Fruit fly (Drosophila melanogaster) whole organism, prepupa: ENCODE data around the gene Pyroxd1.

ENCODE experiments used
- CG10631 ChIP-seq: fragments of 200-800 bp; sonication (Bioruptor generic); optimal IDR thresholded peaks from 2 replicates; lab custom pipeline; 2016; ENCODE audit warnings: missing biosample characterization, missing genetic modification characterization
- CG10669 ChIP-seq: fragments of 200-800 bp; sonication (Bioruptor generic); optimal IDR thresholded peaks from 3 replicates; lab custom pipeline; 2018; ENCODE audit warnings: missing biosample characterization, mild to moderate bottlenecking, missing genetic modification characterization, moderate library complexity
- CG11762 ChIP-seq: fragments of 200-800 bp; sonication (Bioruptor generic); optimal IDR thresholded peaks from 3 replicates; lab custom pipeline; 2016; ENCODE audit warnings: missing biosample characterization, missing genetic modification characterization; ENCODE audit not compliant: insufficient read depth
- CG11902 ChIP-seq: fragments of 200-800 bp; sonication (Bioruptor generic); optimal IDR thresholded peaks from 3 replicates; lab custom pipeline; 2016; ENCODE audit warnings: missing biosample characterization, missing genetic modification characterization
- CG1621 ChIP-seq: fragments of 200-800 bp; sonication (Bioruptor generic); optimal IDR thresholded peaks from 3 replicates; lab custom pipeline; 2018; ENCODE audit warnings: missing biosample characterization, mild to moderate bottlenecking, missing genetic modification characterization
- CG16779 ChIP-seq: fragments of 200-800 bp; sonication (Bioruptor generic); optimal IDR thresholded peaks from 3 replicates; lab custom pipeline; 2017; ENCODE audit warnings: missing biosample characterization, mild to moderate bottlenecking, missing genetic modification characterization
- CG34406 ChIP-seq: fragments of 200-800 bp; sonication (Bioruptor generic); optimal IDR thresholded peaks from 3 replicates; lab custom pipeline; 2016; ENCODE audit warnings: missing biosample characterization, missing genetic modification characterization
- CG3919 ChIP-seq: fragments of 200-800 bp; sonication (Bioruptor generic); optimal IDR thresholded peaks from 3 replicates; lab custom pipeline; 2016; ENCODE audit warnings: missing biosample characterization, missing genetic modification characterization
- CG4318 ChIP-seq: fragments of 200-800 bp; sonication (Bioruptor generic); optimal IDR thresholded peaks from 3 replicates; lab custom pipeline; 2017; ENCODE audit warnings: missing biosample characterization, mild to moderate bottlenecking, missing genetic modification characterization
- CG6792 ChIP-seq: fragments of 200-800 bp; sonication (Bioruptor generic); optimal IDR thresholded peaks from 3 replicates; lab custom pipeline; 2016; ENCODE audit warnings: missing biosample characterization, missing genetic modification characterization
- CG7368 ChIP-seq: fragments of 200-800 bp; sonication (Bioruptor generic); optimal IDR thresholded peaks from 3 replicates; lab custom pipeline; 2016; ENCODE audit warnings: missing biosample characterization, missing genetic modification characterization
- CG8632 ChIP-seq: fragments of 200-800 bp; sonication (Bioruptor generic); optimal IDR thresholded peaks from 3 replicates; lab custom pipeline; 2016; ENCODE audit warnings: missing biosample characterization, missing genetic modification characterization
- CG9139 ChIP-seq: fragments of 200-800 bp; sonication (Bioruptor generic); optimal IDR thresholded peaks from 3 replicates; lab custom pipeline; 2017; ENCODE audit warnings: missing biosample characterization, mild to moderate bottlenecking, missing genetic modification characterization
- Eip75B ChIP-seq: fragments of 200-800 bp; sonication (Bioruptor generic); optimal IDR thresholded peaks from 3 replicates; lab custom pipeline; 2016; ENCODE audit warnings: missing biosample characterization, missing genetic modification characterization
- Eip78C ChIP-seq: fragments of 200-800 bp; sonication (Bioruptor generic); peaks from one replicate; lab custom pipeline; 2016; ENCODE audit warnings: missing biosample characterization, missing genetic modification characterization
- Eip93F ChIP-seq: fragments of 200-800 bp; sonication (Bioruptor generic); optimal IDR thresholded peaks from 2 replicates; lab custom pipeline; 2016; ENCODE audit warnings: missing biosample characterization, mild to moderate bottlenecking, missing genetic modification characterization
- Ets21C ChIP-seq: fragments of 200-800 bp; sonication (Bioruptor generic); optimal IDR thresholded peaks from 3 replicates; lab custom pipeline; 2016; ENCODE audit warnings: missing biosample characterization, missing genetic modification characterization
- Gug ChIP-seq: fragments of 200-800 bp; sonication (Bioruptor generic); IDR thresholded peaks from 2 replicates; pipeline ENCODE4 v1.3.6; 2022; ENCODE audit warnings: missing biosample characterization, missing genetic modification characterization
- Hr38 ChIP-seq: sonication (Bioruptor generic); optimal IDR thresholded peaks from 2 replicates; lab custom pipeline; 2016; ENCODE audit warnings: missing biosample characterization, missing genetic modification characterization
- Hr39 ChIP-seq: fragments of 200-800 bp; sonication (Bioruptor generic); optimal IDR thresholded peaks from 2 replicates; lab custom pipeline; 2016; ENCODE audit warnings: missing biosample characterization, missing genetic modification characterization
- Lpt ChIP-seq: fragments of 200-800 bp; sonication (Bioruptor generic); optimal IDR thresholded peaks from 3 replicates; lab custom pipeline; 2016; ENCODE audit warnings: missing biosample characterization, missing genetic modification characterization
- Met ChIP-seq: fragments of 200-800 bp; sonication (Bioruptor generic); optimal IDR thresholded peaks from 3 replicates; lab custom pipeline; 2016; ENCODE audit warnings: missing biosample characterization, missing genetic modification characterization
- OdsH ChIP-seq: fragments of 200-800 bp; sonication (Bioruptor generic); optimal IDR thresholded peaks from 3 replicates; lab custom pipeline; 2016; ENCODE audit warnings: missing biosample characterization, missing genetic modification characterization
- Sox102F ChIP-seq: fragments of 200-800 bp; sonication (Bioruptor generic); optimal IDR thresholded peaks from 2 replicates; lab custom pipeline; 2016; ENCODE audit warnings: missing biosample characterization, mild to moderate bottlenecking, missing genetic modification characterization
- Sox14 ChIP-seq: fragments of 200-800 bp; sonication (Bioruptor generic); optimal IDR thresholded peaks from 3 replicates; lab custom pipeline; 2016; ENCODE audit warnings: missing biosample characterization, missing genetic modification characterization
- acj6 ChIP-seq: fragments of 200-800 bp; sonication (Bioruptor generic); optimal IDR thresholded peaks from 3 replicates; lab custom pipeline; 2016; ENCODE audit warnings: missing biosample characterization, missing genetic modification characterization
- cyc ChIP-seq: fragments of 200-800 bp; sonication (Bioruptor generic); optimal IDR thresholded peaks from 3 replicates; lab custom pipeline; 2016; ENCODE audit warnings: missing biosample characterization, missing genetic modification characterization
- dac ChIP-seq: fragments of 200-800 bp; sonication (Bioruptor generic); optimal IDR thresholded peaks from 2 replicates; lab custom pipeline; 2017; ENCODE audit warnings: missing biosample characterization, mild to moderate bottlenecking, missing genetic modification characterization
- dsx ChIP-seq: fragments of 200-800 bp; optimal IDR thresholded peaks from 3 replicates; lab custom pipeline; 2019; ENCODE audit warnings: missing biosample characterization, mild to moderate bottlenecking, missing genetic modification characterization, moderate library complexity; ENCODE audit not compliant: poor library complexity, severe bottlenecking
- eg ChIP-seq: fragments of 200-800 bp; sonication (Bioruptor generic); IDR thresholded peaks from 3 replicates; pipeline ENCODE4 v1.3.6; 2022; ENCODE audit warnings: missing biosample characterization, missing genetic modification characterization
- esn ChIP-seq: fragments of 200-800 bp; sonication (Bioruptor generic); optimal IDR thresholded peaks from 2 replicates; lab custom pipeline; 2016; ENCODE audit warnings: missing biosample characterization, mild to moderate bottlenecking, missing genetic modification characterization, moderate library complexity
- fd85E ChIP-seq: fragments of 200-800 bp; sonication (Bioruptor generic); optimal IDR thresholded peaks from 3 replicates; lab custom pipeline; 2016; ENCODE audit warnings: missing biosample characterization, missing genetic modification characterization
- fkh ChIP-seq: fragments of 200-800 bp; sonication (Bioruptor generic); optimal IDR thresholded peaks from 3 replicates; lab custom pipeline; 2017; ENCODE audit warnings: missing biosample characterization, mild to moderate bottlenecking, missing genetic modification characterization, moderate library complexity
- net ChIP-seq: fragments of 200-800 bp; sonication (Bioruptor generic); optimal IDR thresholded peaks from 3 replicates; lab custom pipeline; 2016; ENCODE audit warnings: missing biosample characterization, missing genetic modification characterization
- salr ChIP-seq, 2 experiments: fragments of 200-800 bp; sonication (Bioruptor generic); optimal IDR thresholded peaks; 3 replicates each; lab custom pipeline; 2016 to 2018; ENCODE audit warnings: missing biosample characterization in 2 of 2, missing genetic modification characterization in 2 of 2, mild to moderate bottlenecking in 1 of 2
- svp ChIP-seq: fragments of 200-800 bp; sonication (Bioruptor generic); peaks from one replicate; lab custom pipeline; 2016; ENCODE audit warnings: missing biosample characterization, missing genetic modification characterization
- topi ChIP-seq: fragments of 200-800 bp; sonication (Bioruptor generic); optimal IDR thresholded peaks from 3 replicates; lab custom pipeline; 2016; ENCODE audit warnings: missing biosample characterization, missing genetic modification characterization

Pyroxd1 gene

dm6 chr2L:20120388-20121232 is 29.4 kb downstream of the Pyroxd1 start (continued):
- TF ChIP-seq CG10669, result peak; percentile 49
- TF ChIP-seq esn (GFP tag; lab: Kevin White, UChicago), result peak; percentile 67
- TF ChIP-seq Sox14 (GFP tag; lab: Kevin White, UChicago), result peak; percentile 9
- peak; percentile 32 for TF ChIP-seq OdsH (GFP tag; lab: Kevin White, UChicago)
- TF ChIP-seq CG8632 (GFP tag; lab: Kevin White, UChicago), result peak; percentile 27
- TF ChIP-seq CG16779, result peak; percentile 20
- TF ChIP-seq CG9139 (GFP tag; lab: Kevin White, UChicago), result peak; percentile 50
- TF ChIP-seq salr (GFP tag; optimal IDR thresholded peaks at IDR 0.05; lab: Kevin White, UChicago), result peak; percentile 56 to 70
- TF ChIP-seq svp (GFP tag; lab: Kevin White, UChicago), result peak; percentile 79
- TF ChIP-seq Met (GFP tag; lab: Kevin White, UChicago), result peak; percentile 39
- peak; percentile 53 for TF ChIP-seq acj6 (GFP tag; lab: Kevin White, UChicago)
- TF ChIP-seq CG10631, result peak; percentile 65
- no peak for TF ChIP-seq CG7368 (GFP tag; lab: Kevin White, UChicago)
- peak; percentile 89 for TF ChIP-seq Eip78C (GFP tag; lab: Kevin White, UChicago)
- TF ChIP-seq Hr39, result peak; percentile 81
- TF ChIP-seq fd85E (GFP tag; lab: Kevin White, UChicago), result no peak
- peak; percentile 64 for TF ChIP-seq Sox102F (GFP tag; lab: Kevin White, UChicago)
- peak; percentile 54 for TF ChIP-seq Gug (GFP tag; lab: Robert Waterston, UW)
- TF ChIP-seq Eip75B (GFP tag; lab: Kevin White, UChicago), result peak; percentile 30
- TF ChIP-seq Hr38, result no peak
- peak; percentile 12 for TF ChIP-seq CG11762
- peak; percentile 61; the same call in 2 of the 3 replicates for TF ChIP-seq eg (GFP tag; lab: Robert Waterston, UW)
- TF ChIP-seq CG4318, result peak; percentile 53
- peak; percentile 86 for TF ChIP-seq cyc
- TF ChIP-seq CG1621 (tag; lab: Kevin White, UChicago), result peak; percentile 7
- no peak for TF ChIP-seq Lpt (GFP tag; lab: Kevin White, UChicago)
- TF ChIP-seq net (GFP tag; lab: Kevin White, UChicago), result peak; percentile 62
- TF ChIP-seq CG11902, result peak; percentile 62
- peak; percentile 51 for TF ChIP-seq CG6792 (GFP tag; lab: Kevin White, UChicago)
- TF ChIP-seq fkh, result no peak
- peak; percentile 53 for TF ChIP-seq CG34406 (GFP tag; lab: Kevin White, UChicago)
- peak; percentile 52 for TF ChIP-seq dsx (GFP tag; lab: Kevin White, UChicago)
- TF ChIP-seq Eip93F (GFP tag; lab: Kevin White, UChicago), result no peak

- TF ChIP-seq esn (GFP tag; lab: Kevin White, UChicago), result no peak
- no peak for TF ChIP-seq CG3919
- no peak for TF ChIP-seq dsx (GFP tag; lab: Kevin White, UChicago)
- no peak for TF ChIP-seq Lpt (GFP tag; lab: Kevin White, UChicago)
- no peak for TF ChIP-seq Eip93F (GFP tag; lab: Kevin White, UChicago)
- no peak for TF ChIP-seq topi
- TF ChIP-seq fkh, result no peak
- TF ChIP-seq Met (GFP tag; lab: Kevin White, UChicago), result no peak
- TF ChIP-seq net (GFP tag; lab: Kevin White, UChicago), result no peak
- TF ChIP-seq CG10631, result no peak
- no peak for TF ChIP-seq fd85E (GFP tag; lab: Kevin White, UChicago)
- no peak for TF ChIP-seq CG16779
- TF ChIP-seq Hr39, result no peak
- TF ChIP-seq CG4318, result no peak
- no peak for TF ChIP-seq dac (GFP tag; lab: Kevin White, UChicago)
- no peak for TF ChIP-seq CG34406 (GFP tag; lab: Kevin White, UChicago)
- TF ChIP-seq CG11902, result no peak
- no peak for TF ChIP-seq Ets21C
- TF ChIP-seq Eip75B (GFP tag; lab: Kevin White, UChicago), result no peak
Observed at dm6 chr2L:20121233-20121551, 30.0 kb downstream of the Pyroxd1 start.
